Fruit fly (Drosophila melanogaster) Kc167 (cell line): ENCODE data around the gene Hrs.

ENCODE experiments used
- Sin3A ChIP-seq: fragments of >200 bp; optimal IDR thresholded peaks from 2 replicates; lab custom pipeline; 2018; ENCODE audit warnings: missing external identifiers
- h ChIP-seq: fragments of >200 bp; optimal IDR thresholded peaks from 3 replicates; lab custom pipeline; 2018; ENCODE audit warnings: missing external identifiers
- psq ChIP-seq: fragments of >200 bp; optimal IDR thresholded peaks from 2 replicates; lab custom pipeline; 2017; ENCODE audit warnings: missing external identifiers
- ttk ChIP-seq: sonication (Bioruptor generic); optimal IDR thresholded peaks from 2 replicates; lab custom pipeline; 2017; ENCODE audit warnings: missing external identifiers

- TF ChIP-seq Sin3A (lab: Kevin White, UChicago) (no peak), psq (no peak), ttk (lab: Kevin White, UChicago) (no peak), h (peak; percentile 76)
Observed at dm6 chr2L:2755323-2755695, 15.5 kb downstream of the Hrs start.
